Fruit fly (Drosophila melanogaster): ENCODE results near the gene cni.

DNA sequence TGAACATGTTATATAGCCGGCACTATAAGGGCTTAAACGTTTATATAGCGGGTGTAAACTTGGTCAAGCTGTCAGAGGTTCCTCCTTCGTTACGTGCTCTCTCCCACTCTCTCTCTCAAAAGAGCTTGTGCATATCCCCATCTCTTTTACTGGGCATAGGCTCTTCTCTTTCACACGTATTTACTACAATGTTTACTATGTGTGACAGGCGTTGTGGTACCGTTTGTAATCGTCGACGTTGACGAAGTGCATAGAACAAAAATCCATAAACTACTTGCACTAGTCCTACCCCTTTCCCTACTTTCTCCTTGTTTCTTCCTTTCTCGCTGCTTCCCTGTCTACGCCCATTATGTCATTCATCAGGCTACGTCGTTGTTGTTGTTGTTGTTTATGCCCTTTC, 33.7 kb downstream of the cni start:
- TF ChIP-seq gl (tag; optimal IDR thresholded peaks at IDR 0.05) (no peak), CG34367 (tag; optimal IDR thresholded peaks at IDR 0.05) (no peak), CG32121 (GFP tag; IDR thresholded peaks at IDR 0.05) (no peak), EcR (GFP tag; optimal IDR thresholded peaks at IDR 0.05) (no peak), Ets98B (GFP tag; IDR thresholded peaks at IDR 0.05) (no peak), Snoo (tag; optimal IDR thresholded peaks at IDR 0.05) (no peak), CG14655 (GFP tag; optimal IDR thresholded peaks at IDR 0.05) (no peak), CG17806 (tag; optimal IDR thresholded peaks at IDR 0.05) (no peak)

All from whole organism, pupa.